Fruit fly (Drosophila melanogaster): ENCODE data around the gene CG13373.

DNA sequence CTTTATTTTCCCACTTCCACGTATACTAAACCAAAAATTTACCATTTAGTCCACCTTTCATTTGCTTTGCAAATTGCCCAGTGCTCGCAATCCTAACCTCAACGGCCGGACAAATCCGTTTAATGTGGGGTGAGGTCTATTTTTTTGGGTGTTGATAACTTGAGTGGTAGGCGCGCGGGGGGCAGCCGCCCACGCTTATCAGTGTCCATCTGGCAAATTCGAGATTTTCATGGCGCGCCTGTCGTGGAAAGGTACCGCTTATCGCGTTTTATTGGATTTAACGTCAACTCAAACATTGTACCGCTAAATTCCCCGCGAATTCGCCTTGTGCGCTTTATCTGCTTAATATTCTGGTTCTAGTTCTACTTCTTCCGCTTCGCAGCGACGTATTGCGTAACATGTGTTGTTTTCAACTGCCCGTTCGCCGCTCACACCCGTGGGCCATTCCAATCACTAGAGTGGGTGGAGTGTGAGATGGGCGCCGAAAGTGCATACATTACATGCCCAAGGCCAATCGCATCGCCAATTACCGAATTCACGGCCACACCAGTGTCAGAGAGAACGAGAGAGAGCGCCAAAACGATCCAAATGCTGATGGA lies 16.0 kb downstream of the CG13373 start:
- TF ChIP-seq psq (optimal IDR thresholded peaks at IDR 0.05), result no peak
- TF ChIP-seq pan (optimal IDR thresholded peaks at IDR 0.05), result no peak
- TF ChIP-seq CG8478 (optimal IDR thresholded peaks at IDR 0.05), result no peak
- no peak for TF ChIP-seq EcR (GFP tag; optimal IDR thresholded peaks at IDR 0.05)
- no peak for TF ChIP-seq Dll (optimal IDR thresholded peaks at IDR 0.05)
- TF ChIP-seq usp (GFP tag; optimal IDR thresholded peaks at IDR 0.05), result no peak

Data from whole organism.